Worm (Caenorhabditis elegans) whole organism, midembryonic: ENCODE results near the gene Y102A5C.2.

ENCODE experiments used
- T22C8.4 ChIP-seq: fragments of 200-800 bp; sonication (Bioruptor generic); IDR thresholded peaks from 2 replicates; pipeline ENCODE4 v1.3.6; 2022; ENCODE audit warnings: missing genetic modification characterization, missing compliant biosample characterization
- cog-1 ChIP-seq: sonication (generic microtip); optimal IDR thresholded peaks from 2 replicates; lab custom pipeline; 2016; ENCODE audit warnings: missing genetic modification characterization, missing compliant biosample characterization
- flt-1 ChIP-seq: fragments of 200-800 bp; sonication (Bioruptor generic); IDR thresholded peaks from 2 replicates; pipeline ENCODE4 v1.3.6; 2022; ENCODE audit warnings: missing genetic modification characterization, missing compliant biosample characterization
- klf-2 ChIP-seq: fragments of 200-800 bp; sonication (Bioruptor generic); conservative IDR thresholded peaks from 2 replicates; pipeline ENCODE4 v1.3.6; 2022; ENCODE audit warnings: missing genetic modification reagents, missing genetic modification characterization, missing compliant biosample characterization
- med-1 ChIP-seq: sonication (generic microtip); optimal IDR thresholded peaks from 2 replicates; lab custom pipeline; 2017; ENCODE audit warnings: missing genetic modification characterization, mild to moderate bottlenecking, missing compliant biosample characterization, antibody characterized with exemption, missing genetic modification reagents; ENCODE audit not compliant: insufficient read depth
- ref-1 ChIP-seq: fragments of 200-800 bp; sonication (Bioruptor generic); conservative IDR thresholded peaks from 2 replicates; pipeline ENCODE4 v1.3.6; 2022; ENCODE audit warnings: missing genetic modification reagents, missing genetic modification characterization, missing compliant biosample characterization
- tab-1 ChIP-seq: fragments of 200-800 bp; sonication (Bioruptor generic); IDR thresholded peaks from 2 replicates; pipeline ENCODE4 v1.3.6; 2022; ENCODE audit warnings: missing genetic modification characterization, missing compliant biosample characterization
- ztf-23 ChIP-seq: fragments of 200-800 bp; sonication (Bioruptor generic); IDR thresholded peaks from 2 replicates; pipeline ENCODE4 v1.3.6; 2022; ENCODE audit warnings: missing genetic modification reagents, missing genetic modification characterization, missing compliant biosample characterization
- ztf-29 ChIP-seq: fragments of 200-800 bp; sonication (Bioruptor generic); IDR thresholded peaks from 2 replicates; pipeline ENCODE4 v1.3.6; 2022; ENCODE audit warnings: missing genetic modification reagents, missing genetic modification characterization, missing compliant biosample characterization

Gene Y102A5C.2

ce11 chrV:16884744-16885143, 33.8 kb upstream of the Y102A5C.2 start, which contains the start of gene F09C6.13:
F09C6.13 (plus strand) TSS chrV:16885044.
- no peak for TF ChIP-seq ref-1 (GFP tag; lab: Robert Waterston, UW)
- no peak for TF ChIP-seq cog-1
- no peak for TF ChIP-seq ztf-29 (GFP tag; lab: Robert Waterston, UW)
- TF ChIP-seq flt-1 (GFP tag; lab: Robert Waterston, UW) = no peak
- TF ChIP-seq ztf-23 = no peak

ce11 chrV:16888788-16889325, 29.7 kb upstream of the Y102A5C.2 start, which contains the start of the genes ifas-2 and fbxa-44:
ifas-2 (minus strand) TSS chrV:16888888.
fbxa-44 (plus strand) TSS chrV:16889275.
- TF ChIP-seq cog-1 (no peak), tab-1 (GFP tag; lab: Robert Waterston, UW) (no peak), ztf-23 (no peak), flt-1 (GFP tag; lab: Robert Waterston, UW) (no peak), ref-1 (GFP tag; lab: Robert Waterston, UW) (no peak), ztf-29 (GFP tag; lab: Robert Waterston, UW) (no peak), T22C8.4 (GFP tag; lab: Robert Waterston, UW) (no peak), klf-2 (GFP tag; lab: Robert Waterston, UW) (no peak), med-1 (GFP tag; lab: Kevin White, UChicago) (no peak)

- TF ChIP-seq ref-1 (GFP tag; lab: Robert Waterston, UW) = no peak
- TF ChIP-seq T22C8.4 (GFP tag; lab: Robert Waterston, UW) = no peak
- TF ChIP-seq ztf-23 = no peak
- no peak for TF ChIP-seq med-1 (GFP tag; lab: Kevin White, UChicago)
- no peak for TF ChIP-seq ztf-29 (GFP tag; lab: Robert Waterston, UW)
- no peak for TF ChIP-seq cog-1
- no peak for TF ChIP-seq tab-1 (GFP tag; lab: Robert Waterston, UW)
Observed at ce11 chrV:16893440-16893839, 25.1 kb upstream of the Y102A5C.2 start, which contains the start of gene F09C6.15. F09C6.15 (plus strand) TSS chrV:16893740.

DNA sequence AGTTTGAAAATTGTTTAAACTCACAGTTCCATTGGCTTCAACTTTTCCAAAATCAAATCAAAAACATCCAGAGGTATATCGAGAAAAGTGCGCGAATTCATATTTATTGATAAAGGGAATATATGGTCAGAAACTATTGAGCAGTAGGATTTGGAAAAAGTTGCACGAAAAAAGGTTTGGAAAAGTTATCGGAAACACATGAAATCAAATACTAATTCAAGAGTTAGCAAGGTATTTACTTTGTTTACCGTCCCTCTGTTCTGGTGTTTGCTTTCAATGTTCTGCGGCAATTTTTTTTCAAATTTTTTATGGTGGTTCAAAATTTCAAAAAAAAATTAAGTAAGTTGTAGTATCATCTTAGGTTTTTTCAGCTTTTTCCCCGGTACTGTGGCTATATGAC, 19.2 kb upstream of the Y102A5C.2 start, which contains the start of gene fbxa-45:
TSS of gene fbxa-45 (minus strand) at position 101 of the 400 bp plus-strand sequence.
- TF ChIP-seq med-1 (GFP tag; lab: Kevin White, UChicago) = no peak
- no peak for TF ChIP-seq ztf-29 (GFP tag; lab: Robert Waterston, UW)
- TF ChIP-seq tab-1 (GFP tag; lab: Robert Waterston, UW) = no peak
- no peak for TF ChIP-seq ref-1 (GFP tag; lab: Robert Waterston, UW)
- TF ChIP-seq T22C8.4 (GFP tag; lab: Robert Waterston, UW) = no peak
- no peak for TF ChIP-seq flt-1 (GFP tag; lab: Robert Waterston, UW)
- TF ChIP-seq klf-2 (GFP tag; lab: Robert Waterston, UW) = no peak
- TF ChIP-seq ztf-23 = no peak
- no peak for TF ChIP-seq cog-1

ce11 chrV:16902726-16903125, 15.8 kb upstream of the Y102A5C.2 start, which contains the start of gene srd-68:
srd-68 (minus strand) TSS chrV:16902826.
- TF ChIP-seq T22C8.4 (GFP tag; lab: Robert Waterston, UW) (no peak), med-1 (GFP tag; lab: Kevin White, UChicago) (no peak), cog-1 (no peak)

DNA sequence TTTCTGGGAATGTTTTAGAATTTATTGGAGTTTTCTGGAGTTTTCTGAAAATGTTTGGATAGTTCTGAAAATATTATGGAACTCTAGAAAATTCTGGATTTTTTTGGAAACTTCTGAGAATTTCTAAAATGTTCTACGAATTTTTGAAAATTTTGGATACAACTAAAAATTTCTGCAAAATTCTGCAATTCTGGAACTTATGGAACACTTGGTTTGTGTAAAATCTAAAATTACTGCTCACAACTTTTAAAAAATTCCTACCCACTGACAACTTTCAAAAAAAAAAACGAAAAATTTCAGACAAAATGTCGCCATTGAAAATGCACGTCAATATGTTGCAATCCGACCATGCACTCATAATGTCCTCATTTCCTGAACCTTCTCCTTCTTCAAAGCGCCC, 13.9 kb upstream of the Y102A5C.2 start, which contains the start of gene nhr-262:
TSS of gene nhr-262 (plus strand) at position 301 of the 400 bp plus-strand sequence.
- TF ChIP-seq klf-2 (GFP tag; lab: Robert Waterston, UW) (no peak), flt-1 (GFP tag; lab: Robert Waterston, UW) (no peak), ref-1 (GFP tag; lab: Robert Waterston, UW) (no peak), ztf-29 (GFP tag; lab: Robert Waterston, UW) (no peak), med-1 (GFP tag; lab: Kevin White, UChicago) (no peak), T22C8.4 (GFP tag; lab: Robert Waterston, UW) (no peak), tab-1 (GFP tag; lab: Robert Waterston, UW) (no peak), cog-1 (no peak), ztf-23 (no peak)

ce11 chrV:16909871-16910270, 8.7 kb upstream of the Y102A5C.2 start, which contains the start of gene F09C6.16:
F09C6.16 (minus strand) TSS chrV:16909971.
- TF ChIP-seq med-1 (GFP tag; lab: Kevin White, UChicago) (no peak), klf-2 (GFP tag; lab: Robert Waterston, UW) (no peak), tab-1 (GFP tag; lab: Robert Waterston, UW) (no peak), ztf-29 (GFP tag; lab: Robert Waterston, UW) (no peak), flt-1 (GFP tag; lab: Robert Waterston, UW) (no peak), ztf-23 (no peak), T22C8.4 (GFP tag; lab: Robert Waterston, UW) (no peak), cog-1 (no peak)

DNA sequence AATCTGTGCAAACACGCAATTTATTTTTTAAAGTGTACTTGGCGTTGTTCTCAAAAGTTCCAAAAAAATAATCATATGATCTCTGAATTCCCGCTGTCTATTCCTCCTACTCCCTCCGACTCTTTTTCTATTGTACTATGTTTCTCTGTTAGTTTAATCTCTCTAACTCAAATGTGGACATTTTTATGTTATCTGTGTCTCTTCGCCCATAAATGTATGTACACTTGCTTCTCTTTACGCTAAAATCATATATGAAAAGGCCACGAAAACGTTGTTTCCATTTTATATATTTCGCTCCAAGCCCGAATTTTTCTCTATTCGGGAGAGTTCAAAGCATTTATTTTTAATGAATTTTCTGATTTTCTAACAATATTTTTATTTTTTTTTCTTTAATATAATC, 7.7 kb upstream of the Y102A5C.2 start:
- TF ChIP-seq flt-1 (GFP tag; lab: Robert Waterston, UW) (no peak), cog-1 (no peak), med-1 (GFP tag; lab: Kevin White, UChicago) (no peak), ztf-29 (GFP tag; lab: Robert Waterston, UW) (no peak)

- TF ChIP-seq klf-2 (GFP tag; lab: Robert Waterston, UW) (no peak), ztf-23 (no peak), med-1 (GFP tag; lab: Kevin White, UChicago) (no peak), tab-1 (GFP tag; lab: Robert Waterston, UW) (no peak), T22C8.4 (GFP tag; lab: Robert Waterston, UW) (no peak), ref-1 (GFP tag; lab: Robert Waterston, UW) (no peak), cog-1 (no peak), ztf-29 (GFP tag; lab: Robert Waterston, UW) (no peak)
Observed at ce11 chrV:16911294-16911693, 7.2 kb upstream of the Y102A5C.2 start.

DNA sequence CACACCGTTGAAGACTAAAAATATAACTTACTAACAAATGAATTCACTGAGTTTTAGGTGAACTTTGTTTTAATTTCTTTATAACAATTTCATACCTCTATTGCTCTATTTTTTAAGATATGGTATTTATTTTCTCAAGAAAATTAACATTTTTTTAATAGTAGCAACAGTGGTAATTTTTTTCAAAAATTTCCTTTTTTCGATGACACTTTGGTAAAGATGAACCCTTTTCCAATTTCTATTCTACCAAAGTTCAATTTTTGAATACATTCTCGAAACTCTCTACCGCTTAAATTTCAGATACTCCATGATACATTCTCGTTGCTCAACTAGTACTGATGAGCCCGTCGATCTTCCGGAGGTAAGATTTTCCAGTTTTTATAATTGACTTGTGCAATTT, 6.6 kb upstream of the Y102A5C.2 start, which contains the start of gene nhr-116:
TSS of gene nhr-116 (plus strand) at position 301 of the 400 bp plus-strand sequence.
- TF ChIP-seq klf-2 (GFP tag; lab: Robert Waterston, UW) (no peak), cog-1 (no peak)
